Worm (Caenorhabditis elegans) whole organism, L3 larva: ENCODE data around the gene srlf-36.

Experiments
- egl-27 ChIP-seq: sonication (generic microtip); optimal IDR thresholded peaks from 4 replicates; lab custom pipeline; 2017; ENCODE audit warnings: missing biosample characterization, missing genetic modification reagents, missing genetic modification characterization
- elt-3 ChIP-seq, 3 experiments: fragments of 150-350 bp in 1 of 3; sonication (generic microtip) in 2 of 3; optimal IDR thresholded peaks; 2 replicates in 2 of 3; 4 replicates in 1 of 3; lab custom pipeline; 2014 to 2017; ENCODE audit warnings: missing biosample characterization in 3 of 3, missing genetic modification characterization in 3 of 3
- jun-1 ChIP-seq: fragments of 150-350 bp; optimal IDR thresholded peaks from 2 replicates; lab custom pipeline; 2014; ENCODE audit warnings: missing biosample characterization, missing genetic modification reagents, missing genetic modification characterization
- nhr-12 ChIP-seq: fragments of 150-350 bp; optimal IDR thresholded peaks from 2 replicates; lab custom pipeline; 2014; ENCODE audit warnings: missing biosample characterization, missing genetic modification characterization
- nhr-28 ChIP-seq: fragments of 150-350 bp; optimal IDR thresholded peaks from 2 replicates; lab custom pipeline; 2014; ENCODE audit warnings: missing biosample characterization, missing genetic modification characterization
- pha-4 ChIP-seq: fragments of 150-350 bp; optimal IDR thresholded peaks from 2 replicates; lab custom pipeline; 2014; ENCODE audit warnings: missing biosample characterization, missing genetic modification reagents, missing genetic modification characterization
- pqm-1 ChIP-seq: fragments of 150-350 bp; optimal IDR thresholded peaks from 2 replicates; lab custom pipeline; 2017; ENCODE audit warnings: missing biosample characterization, missing genetic modification characterization, inconsistent platforms
- snpc-4 ChIP-seq: fragments of 150-350 bp; optimal IDR thresholded peaks from 2 replicates; lab custom pipeline; 2014; ENCODE audit warnings: missing biosample characterization, missing genetic modification characterization

- TF ChIP-seq elt-3 (tag; optimal IDR thresholded peaks at IDR 0.05; lab: Kevin White, UChicago): no peak
- no peak for TF ChIP-seq nhr-28 (tag; lab: Kevin White, UChicago)
- no peak for TF ChIP-seq egl-27 (tag; lab: Kevin White, UChicago)
- TF ChIP-seq jun-1 (tag; lab: Kevin White, UChicago): no peak
- no peak for TF ChIP-seq nhr-12 (tag; lab: Kevin White, UChicago)
- no peak for TF ChIP-seq snpc-4 (tag; lab: Kevin White, UChicago)
- TF ChIP-seq pqm-1 (tag; lab: Kevin White, UChicago): no peak
- no peak for TF ChIP-seq pha-4
Observed at ce11 chrV:624922-625321, 15.4 kb upstream of the srlf-36 start, which contains the start of gene srt-17.
